Worm (Caenorhabditis elegans): ENCODE data around the gene F54F7.2.

Gene F54F7.2

DNA sequence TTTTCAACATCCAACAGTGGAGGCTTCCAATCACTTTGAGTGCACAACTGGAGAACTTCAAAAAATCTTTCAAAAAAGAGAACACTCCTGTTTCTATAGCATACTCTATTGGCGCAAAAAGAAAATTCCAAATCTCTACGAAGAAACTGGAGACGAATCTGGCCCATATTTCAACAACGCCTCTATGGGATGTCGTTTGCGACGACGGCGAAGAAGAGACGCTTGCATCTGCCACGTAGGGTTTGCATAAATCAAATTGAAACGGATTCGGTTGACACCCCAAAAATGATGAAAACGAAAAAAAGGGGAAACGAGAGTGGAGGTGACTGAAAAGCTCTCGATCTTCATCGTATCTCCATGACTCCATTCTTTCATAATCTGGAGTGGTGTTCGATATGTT is 12.8 kb downstream of the F54F7.2 start:
- no peak for TF ChIP-seq hlh-8 (tag; optimal IDR thresholded peaks at IDR 0.05)
- TF ChIP-seq pqm-1 (tag; optimal IDR thresholded peaks at IDR 0.05): no peak
- TF ChIP-seq K02D7.2 (tag; optimal IDR thresholded peaks at IDR 0.05): no peak
- no peak for TF ChIP-seq hlh-6 (tag; optimal IDR thresholded peaks at IDR 0.05)
- TF ChIP-seq pax-1 (tag; optimal IDR thresholded peaks at IDR 0.05): no peak
- no peak for TF ChIP-seq dve-1 (tag; optimal IDR thresholded peaks at IDR 0.05)
- no peak for TF ChIP-seq zip-5 (tag; optimal IDR thresholded peaks at IDR 0.05)
- no peak for TF ChIP-seq hlh-15 (tag; optimal IDR thresholded peaks at IDR 0.05)
- no peak for TF ChIP-seq nfya-1 (tag; optimal IDR thresholded peaks at IDR 0.05)
- no peak for TF ChIP-seq pha-2 (tag; optimal IDR thresholded peaks at IDR 0.05)
- no peak for TF ChIP-seq lim-6 (tag; optimal IDR thresholded peaks at IDR 0.05)
- no peak for TF ChIP-seq eyg-1 (tag; optimal IDR thresholded peaks at IDR 0.05)
- no peak for TF ChIP-seq mec-3 (tag; optimal IDR thresholded peaks at IDR 0.05; ENCODE audit: borderline replicate concordance)
- no peak for TF ChIP-seq elt-4 (tag; optimal IDR thresholded peaks at IDR 0.05)

- TF ChIP-seq zip-5 (tag; optimal IDR thresholded peaks at IDR 0.05) (no peak), fax-1 (tag; optimal IDR thresholded peaks at IDR 0.05) (no peak), pqm-1 (tag; optimal IDR thresholded peaks at IDR 0.05) (no peak)
Measured at ce11 chrX:11857178-11857577, 13.7 kb downstream of the F54F7.2 start, which contains the start of gene mes-1. TSS of gene mes-1 (plus strand) at chrX:11857478.

ce11 chrX:11863307-11863706 is 19.8 kb downstream of the F54F7.2 start, which contains the start of gene F54F7.10:
TSS of gene F54F7.10 (plus strand) at chrX:11863607.
- TF ChIP-seq T23F11.4 (GFP tag; optimal IDR thresholded peaks at IDR 0.05) (no peak), ceh-6 (GFP tag; optimal IDR thresholded peaks at IDR 0.05) (no peak), K09A11.1 (tag; optimal IDR thresholded peaks at IDR 0.05; ENCODE audit: insufficient read depth) (no peak), sox-2 (GFP tag; IDR thresholded peaks at IDR 0.05) (no peak), unc-3 (GFP tag; conservative IDR thresholded peaks at IDR 0.05) (no peak), unc-3 (tag; optimal IDR thresholded peaks at IDR 0.05) (no peak), ets-4 (tag; optimal IDR thresholded peaks at IDR 0.05) (no peak), hlh-13 (GFP tag; optimal IDR thresholded peaks at IDR 0.05) (no peak), hlh-8 (tag; optimal IDR thresholded peaks at IDR 0.05) (no peak), fax-1 (tag; optimal IDR thresholded peaks at IDR 0.05) (no peak), madf-2 (tag; optimal IDR thresholded peaks at IDR 0.05) (no peak), ceh-14 (tag; optimal IDR thresholded peaks at IDR 0.05) (no peak)

- TF ChIP-seq pha-2 (tag; optimal IDR thresholded peaks at IDR 0.05) (no peak), K09A11.1 (tag; optimal IDR thresholded peaks at IDR 0.05; ENCODE audit: insufficient read depth) (no peak), dmd-4 (tag; optimal IDR thresholded peaks at IDR 0.05; ENCODE audit: borderline replicate concordance) (no peak), odd-2 (tag; optimal IDR thresholded peaks at IDR 0.05) (no peak), ceh-45 (GFP tag; IDR thresholded peaks at IDR 0.05) (no peak), ref-2 (tag; optimal IDR thresholded peaks at IDR 0.05) (no peak), pqm-1 (tag; optimal IDR thresholded peaks at IDR 0.05) (no peak), pag-3 (tag; optimal IDR thresholded peaks at IDR 0.05; ENCODE audit: borderline replicate concordance) (no peak), fax-1 (tag; optimal IDR thresholded peaks at IDR 0.05) (no peak), elt-2 (tag; optimal IDR thresholded peaks at IDR 0.05) (no peak), ceh-19 (GFP tag; optimal IDR thresholded peaks at IDR 0.05) (no peak), ceh-24 (tag; optimal IDR thresholded peaks at IDR 0.05) (no peak), ahr-1 (tag; optimal IDR thresholded peaks at IDR 0.05) (no peak), tbx-7 (tag; optimal IDR thresholded peaks at IDR 0.05) (no peak), C38D4.7 (GFP tag; optimal IDR thresholded peaks at IDR 0.05) (no peak), pax-1 (tag; optimal IDR thresholded peaks at IDR 0.05) (no peak), ceh-18 (tag; optimal IDR thresholded peaks at IDR 0.05) (no peak)
Measured at ce11 chrX:11865083-11865482, 21.6 kb downstream of the F54F7.2 start, which contains the start of gene F54F7.6. TSS of gene F54F7.6 (plus strand) at chrX:11865383.

Measured in whole organism, late embryonic.